Worm (Caenorhabditis elegans): ENCODE results near the gene C12D8.13.

The C12D8.13 gene

DNA sequence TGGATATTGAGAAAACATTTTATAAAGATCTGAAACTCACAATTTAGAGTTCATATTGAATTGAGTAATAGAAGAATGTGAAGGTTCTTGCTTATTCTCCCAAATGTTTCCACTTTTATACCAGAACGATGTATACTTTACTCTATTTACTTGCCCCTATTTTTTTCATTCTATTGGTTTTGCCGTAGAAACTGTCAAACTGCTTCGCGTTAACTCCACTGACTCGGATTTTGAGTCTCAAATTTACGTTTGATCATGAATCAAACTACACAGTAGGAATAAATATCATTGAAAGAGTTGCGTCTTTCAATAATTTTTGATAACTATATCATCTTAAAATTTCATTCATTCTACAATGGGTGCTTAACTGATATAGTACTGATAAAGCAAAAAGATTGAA, 19.4 kb upstream of the C12D8.13 start, which contains the start of gene fipr-8:
Gene fipr-8, minus strand, starts transcription at position 101 of the 400 bp plus-strand sequence.
- no peak for TF ChIP-seq nhr-11 (tag; optimal IDR thresholded peaks at IDR 0.05)
- TF ChIP-seq sox-4 (tag; optimal IDR thresholded peaks at IDR 0.05): no peak
- TF ChIP-seq lin-15B (tag; optimal IDR thresholded peaks at IDR 0.05): no peak
- no peak for TF ChIP-seq fkh-8 (tag; optimal IDR thresholded peaks at IDR 0.05)
- TF ChIP-seq lir-3 (tag; optimal IDR thresholded peaks at IDR 0.05; ENCODE audit: poor library complexity): no peak
- no peak for TF ChIP-seq hpl-2 (GFP tag; optimal IDR thresholded peaks at IDR 0.05)
- no peak for TF ChIP-seq fos-1 (tag; optimal IDR thresholded peaks at IDR 0.05)
- TF ChIP-seq C16A3.4 (tag; optimal IDR thresholded peaks at IDR 0.05): no peak

ce11 chrV:10238665-10239064, 18.2 kb upstream of the C12D8.13 start, which contains the start of gene fubl-1:
Gene fubl-1, minus strand, starts transcription at chrV:10238866.
- TF ChIP-seq nhr-71 (tag; optimal IDR thresholded peaks at IDR 0.05): peak; percentile 24
- TF ChIP-seq skn-1 (tag; optimal IDR thresholded peaks at IDR 0.05): peak; percentile 28
- TF ChIP-seq nhr-90 (tag; optimal IDR thresholded peaks at IDR 0.05; ENCODE audit: poor library complexity): no peak
- TF ChIP-seq lin-14 (GFP tag; optimal IDR thresholded peaks at IDR 0.05): peak; percentile 43
- peak in 1 of 3 experiments; percentile 61 for TF ChIP-seq ceh-82 (tag; optimal IDR thresholded peaks at IDR 0.05)
- peak; percentile 50 to 64 for TF ChIP-seq lin-35 (GFP tag; optimal IDR thresholded peaks at IDR 0.05)
- TF ChIP-seq fkh-8 (tag; optimal IDR thresholded peaks at IDR 0.05): peak; percentile 74
- peak; percentile 37 to 42 for TF ChIP-seq efl-1 (optimal IDR thresholded peaks at IDR 0.05)
- peak in 1 of 2 experiments; percentile 27 for TF ChIP-seq efl-1 (GFP tag; optimal IDR thresholded peaks at IDR 0.05 in 1 of 2)
- TF ChIP-seq sup-37 (GFP tag; optimal IDR thresholded peaks at IDR 0.05): no peak
- peak; percentile 10 for TF ChIP-seq xbp-1 (tag; optimal IDR thresholded peaks at IDR 0.05)
- peak; percentile 25 for TF ChIP-seq dsc-1 (tag; optimal IDR thresholded peaks at IDR 0.05)
- TF ChIP-seq nhr-12 (tag; optimal IDR thresholded peaks at IDR 0.05): no peak
- TF ChIP-seq lin-15B (tag; optimal IDR thresholded peaks at IDR 0.05): peak; percentile 55
- TF ChIP-seq dpl-1 (GFP tag; optimal IDR thresholded peaks at IDR 0.05): peak in 2 of 3 experiments; percentile 41 to 62
- TF ChIP-seq C16A3.4 (tag; optimal IDR thresholded peaks at IDR 0.05): peak; percentile 8
- TF ChIP-seq snu-23 (GFP tag; optimal IDR thresholded peaks at IDR 0.05): peak; percentile 18
- TF ChIP-seq nhr-84 (tag; optimal IDR thresholded peaks at IDR 0.05): no peak
- TF ChIP-seq lsy-2 (tag; optimal IDR thresholded peaks at IDR 0.05): peak; percentile 9 to 58
- TF ChIP-seq blmp-1 (tag; optimal IDR thresholded peaks at IDR 0.05): peak; percentile 13

DNA sequence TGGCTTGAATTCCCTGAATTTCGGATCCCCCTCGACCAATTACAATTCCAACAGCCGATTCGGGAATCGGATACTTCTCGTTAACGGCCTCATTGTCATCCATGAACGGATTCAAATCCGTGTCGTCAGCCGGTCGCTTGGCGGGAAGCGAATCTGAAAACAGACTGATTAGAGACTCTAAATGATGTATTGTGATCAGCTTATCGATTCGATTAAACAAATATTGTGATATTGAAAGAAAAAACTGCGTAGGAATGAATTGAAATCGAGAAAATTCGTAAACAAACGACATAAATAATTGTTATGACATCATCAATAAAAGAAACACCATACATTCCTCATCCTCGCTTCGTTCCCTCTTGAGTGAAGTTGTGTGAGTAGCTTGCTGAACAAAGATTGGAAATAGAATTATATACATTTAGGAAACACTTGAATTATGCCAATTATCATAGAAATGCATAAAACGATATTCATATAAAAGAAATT, 17.5 kb upstream of the C12D8.13 start:
- TF ChIP-seq ztf-4 (tag; optimal IDR thresholded peaks at IDR 0.05) (no peak), efl-1 (optimal IDR thresholded peaks at IDR 0.05) (no peak), efl-1 (GFP tag; optimal IDR thresholded peaks at IDR 0.05 in 1 of 2) (peak in 1 of 2 experiments; percentile 11), nhr-85 (tag) (peak; percentile 53)

ce11 chrV:10237171-10237570, 16.7 kb upstream of the C12D8.13 start:
- no peak for TF ChIP-seq nhr-71 (tag; optimal IDR thresholded peaks at IDR 0.05)
- no peak for TF ChIP-seq lin-13 (GFP tag; optimal IDR thresholded peaks at IDR 0.05)
- no peak for TF ChIP-seq efl-3 (GFP tag; optimal IDR thresholded peaks at IDR 0.05)
- no peak for TF ChIP-seq nhr-77 (tag; optimal IDR thresholded peaks at IDR 0.05)
- no peak for TF ChIP-seq unc-30 (tag; optimal IDR thresholded peaks at IDR 0.05)
- no peak for TF ChIP-seq C16A3.4 (tag; optimal IDR thresholded peaks at IDR 0.05)
- no peak for TF ChIP-seq nhr-28 (tag; optimal IDR thresholded peaks at IDR 0.05)
- TF ChIP-seq tlp-1 (tag; optimal IDR thresholded peaks at IDR 0.05): no peak
- TF ChIP-seq jun-1 (tag; optimal IDR thresholded peaks at IDR 0.05): no peak
- no peak for TF ChIP-seq fkh-8 (tag; optimal IDR thresholded peaks at IDR 0.05)
- TF ChIP-seq grh-1 (GFP tag; IDR thresholded peaks at IDR 0.05): no peak
- no peak for TF ChIP-seq snpc-4 (tag; optimal IDR thresholded peaks at IDR 0.05)
- TF ChIP-seq ama-1 (optimal IDR thresholded peaks at IDR 0.05): no peak
- no peak for TF ChIP-seq F16B12.6 (tag; optimal IDR thresholded peaks at IDR 0.05)
- TF ChIP-seq egl-13 (tag; optimal IDR thresholded peaks at IDR 0.05): no peak
- TF ChIP-seq hpl-2 (GFP tag; optimal IDR thresholded peaks at IDR 0.05): no peak
- no peak for TF ChIP-seq unc-86 (tag; optimal IDR thresholded peaks at IDR 0.05)
